Worm (Caenorhabditis elegans) whole organism, young adult: ENCODE data around the gene mua-3.

Experiments
- B0035.1 ChIP-seq: sonication (generic microtip); optimal IDR thresholded peaks from 2 replicates; lab custom pipeline; 2016; ENCODE audit warnings: missing genetic modification characterization, mild to moderate bottlenecking, missing compliant biosample characterization, missing genotype, missing genetic modification reagents
- B0261.1 ChIP-seq: sonication (generic microtip); optimal IDR thresholded peaks from 2 replicates; lab custom pipeline; 2016; ENCODE audit warnings: mild to moderate bottlenecking, missing genetic modification characterization, moderate library complexity, missing compliant biosample characterization
- D2030.7 ChIP-seq: fragments of 200-800 bp; sonication (Bioruptor generic); IDR thresholded peaks from 2 replicates; pipeline ENCODE4 v1.3.6; 2022; ENCODE audit warnings: missing genetic modification reagents, missing genetic modification characterization, missing compliant biosample characterization
- F10E7.11 ChIP-seq: sonication (generic microtip); optimal IDR thresholded peaks from 2 replicates; lab custom pipeline; 2017; ENCODE audit warnings: mild to moderate bottlenecking, missing genetic modification characterization, moderate library complexity, missing compliant biosample characterization
- F49E8.2 ChIP-seq: sonication (generic microtip); optimal IDR thresholded peaks from 3 replicates; lab custom pipeline; 2017; ENCODE audit warnings: missing genetic modification characterization, mild to moderate bottlenecking, missing compliant biosample characterization, antibody characterized with exemption, moderate library complexity; ENCODE audit not compliant: insufficient read depth
- F55B11.4 ChIP-seq: sonication (generic microtip); optimal IDR thresholded peaks from 2 replicates; lab custom pipeline; 2016; ENCODE audit warnings: missing compliant biosample characterization, missing genetic modification characterization, borderline replicate concordance; ENCODE audit not compliant: insufficient read depth
- F57C9.4 ChIP-seq: sonication (generic microtip); optimal IDR thresholded peaks from 2 replicates; lab custom pipeline; 2017; ENCODE audit warnings: mild to moderate bottlenecking, missing genetic modification characterization, missing compliant biosample characterization
- K11D2.4 ChIP-seq: fragments of 200-800 bp; sonication (Bioruptor generic); IDR thresholded peaks from 2 replicates; pipeline ENCODE4 v1.3.6; 2022; ENCODE audit warnings: missing genetic modification reagents, missing genetic modification characterization, missing compliant biosample characterization
- K12H6.12 ChIP-seq: fragments of 200-800 bp; sonication (Bioruptor generic); optimal IDR thresholded peaks from 2 replicates; lab custom pipeline; 2018; ENCODE audit warnings: mild to moderate bottlenecking, missing genetic modification characterization, missing compliant biosample characterization
- Y53F4B.3 ChIP-seq: fragments of 200-800 bp; sonication (Bioruptor generic); IDR thresholded peaks from 2 replicates; pipeline ENCODE4 v1.3.6; 2022; ENCODE audit warnings: missing genetic modification reagents, missing genetic modification characterization, missing compliant biosample characterization
- Y95B8A.8 ChIP-seq: fragments of 200-800 bp; sonication (Bioruptor generic); IDR thresholded peaks from 2 replicates; pipeline ENCODE4 v1.3.6; 2022; ENCODE audit warnings: missing genetic modification reagents, missing genetic modification characterization, missing compliant biosample characterization
- ZK185.1 ChIP-seq: sonication (generic microtip); optimal IDR thresholded peaks from 2 replicates; lab custom pipeline; 2016; ENCODE audit warnings: mild to moderate bottlenecking, missing genetic modification characterization, missing compliant biosample characterization; ENCODE audit not compliant: poor library complexity, severe bottlenecking
- akir-1 ChIP-seq: fragments of 200-800 bp; sonication (Bioruptor generic); optimal IDR thresholded peaks from 2 replicates; lab custom pipeline; 2018; ENCODE audit warnings: mild to moderate bottlenecking, missing genetic modification characterization, moderate library complexity, missing compliant biosample characterization
- aptf-2 ChIP-seq: fragments of 200-800 bp; sonication (Bioruptor generic); conservative IDR thresholded peaks from 2 replicates; pipeline ENCODE4 v1.3.6; 2022; ENCODE audit warnings: missing genetic modification reagents, missing genetic modification characterization, missing compliant biosample characterization
- attf-6 ChIP-seq: fragments of 200-800 bp; sonication (Bioruptor generic); IDR thresholded peaks from 2 replicates; pipeline ENCODE4 v1.3.6; 2022; ENCODE audit warnings: missing genetic modification reagents, missing genetic modification characterization, missing compliant biosample characterization
- dpff-1 ChIP-seq: sonication (generic microtip); optimal IDR thresholded peaks from 2 replicates; lab custom pipeline; 2017; ENCODE audit warnings: mild to moderate bottlenecking, missing genetic modification characterization, missing compliant biosample characterization
- efl-1 ChIP-seq: fragments of 150-350 bp; optimal IDR thresholded peaks from 2 replicates; lab custom pipeline; 2014; ENCODE audit warnings: missing biosample characterization, missing genetic modification reagents, missing genetic modification characterization
- egl-18 ChIP-seq: fragments of 200-800 bp; sonication (Bioruptor generic); IDR thresholded peaks from 2 replicates; pipeline ENCODE4 v1.3.6; 2022; ENCODE audit warnings: missing genetic modification reagents, missing genetic modification characterization, missing compliant biosample characterization
- hlh-12 ChIP-seq: sonication (generic microtip); optimal IDR thresholded peaks from 2 replicates; lab custom pipeline; 2016; ENCODE audit warnings: missing genetic modification characterization, missing compliant biosample characterization
- hmg-1.2 ChIP-seq: fragments of 200-800 bp; sonication (Bioruptor generic); IDR thresholded peaks from 2 replicates; pipeline ENCODE4 v1.3.6; 2022; ENCODE audit warnings: missing genetic modification reagents, missing genetic modification characterization, missing compliant biosample characterization
- hmg-20 ChIP-seq: fragments of 200-800 bp; sonication (Bioruptor generic); IDR thresholded peaks from 2 replicates; pipeline ENCODE4 v1.3.6; 2022; ENCODE audit warnings: missing genetic modification reagents, missing genetic modification characterization, missing compliant biosample characterization
- lag-1 ChIP-seq: fragments of 200-800 bp; sonication (Bioruptor generic); IDR thresholded peaks from 2 replicates; pipeline ENCODE4 v1.3.6; 2022; ENCODE audit warnings: missing genetic modification reagents, missing genetic modification characterization, missing compliant biosample characterization
- let-607 ChIP-seq, 2 experiments: fragments of 200-800 bp in 1 of 2; sonication (Bioruptor generic) in 1 of 2; sonication (generic microtip) in 1 of 2; optimal IDR thresholded peaks; 2 replicates each; lab custom pipeline; 2016 to 2018; ENCODE audit warnings: mild to moderate bottlenecking in 2 of 2, missing compliant biosample characterization in 2 of 2, missing genetic modification characterization in 2 of 2, moderate library complexity in 2 of 2, missing genotype in 1 of 2
- lin-26 ChIP-seq: fragments of 200-800 bp; sonication (Bioruptor generic); IDR thresholded peaks from 2 replicates; pipeline ENCODE4 v1.3.6; 2022; ENCODE audit warnings: missing genetic modification reagents, missing genetic modification characterization, missing compliant biosample characterization
- lin-40 ChIP-seq: sonication (generic microtip); optimal IDR thresholded peaks from 2 replicates; lab custom pipeline; 2016; ENCODE audit warnings: missing genetic modification characterization, mild to moderate bottlenecking, missing compliant biosample characterization, missing genotype, missing genetic modification reagents
- lin-54 ChIP-seq: fragments of 200-800 bp; sonication (Bioruptor generic); optimal IDR thresholded peaks from 2 replicates; lab custom pipeline; 2018; ENCODE audit warnings: mild to moderate bottlenecking, missing genetic modification characterization, missing compliant biosample characterization
- madf-10 ChIP-seq: sonication (generic microtip); optimal IDR thresholded peaks from 2 replicates; lab custom pipeline; 2016; ENCODE audit warnings: mild to moderate bottlenecking, missing genetic modification characterization, missing compliant biosample characterization
- madf-8 ChIP-seq: fragments of 200-800 bp; sonication (Bioruptor generic); conservative IDR thresholded peaks from 2 replicates; pipeline ENCODE4 v1.3.6; 2022; ENCODE audit warnings: missing genetic modification reagents, missing genetic modification characterization, missing compliant biosample characterization
- mel-28 ChIP-seq: sonication (generic microtip); optimal IDR thresholded peaks from 2 replicates; lab custom pipeline; 2016; ENCODE audit warnings: borderline replicate concordance, mild to moderate bottlenecking, missing genetic modification characterization, missing compliant biosample characterization
- nfya-1 ChIP-seq: sonication (generic microtip); optimal IDR thresholded peaks from 2 replicates; lab custom pipeline; 2017; ENCODE audit warnings: antibody characterized with exemption, missing compliant biosample characterization, missing genetic modification characterization, borderline replicate concordance; ENCODE audit not compliant: insufficient read depth
- nfyb-1 ChIP-seq: fragments of 200-800 bp; sonication (Bioruptor generic); IDR thresholded peaks from 2 replicates; pipeline ENCODE4 v1.3.6; 2022; ENCODE audit warnings: missing genetic modification reagents, missing genetic modification characterization, missing compliant biosample characterization
- nhr-120 ChIP-seq: fragments of 200-800 bp; sonication (Bioruptor generic); IDR thresholded peaks from 2 replicates; pipeline ENCODE4 v1.3.6; 2022; ENCODE audit warnings: missing genetic modification characterization, missing compliant biosample characterization
- nhr-90 ChIP-seq: sonication (generic microtip); optimal IDR thresholded peaks from 2 replicates; lab custom pipeline; 2016; ENCODE audit warnings: missing genotype, mild to moderate bottlenecking, missing genetic modification characterization, missing compliant biosample characterization
- pbrm-1 ChIP-seq: fragments of 200-800 bp; sonication (Bioruptor generic); IDR thresholded peaks from 2 replicates; pipeline ENCODE4 v1.3.6; 2022; ENCODE audit warnings: missing genetic modification reagents, missing genetic modification characterization, missing compliant biosample characterization
- pha-4 ChIP-seq: fragments of 150-350 bp; sonication (generic microtip); optimal IDR thresholded peaks from 2 replicates; lab custom pipeline; 2014; ENCODE audit warnings: missing biosample characterization, missing genetic modification reagents, missing genetic modification characterization
- sea-2 ChIP-seq: fragments of 200-800 bp; sonication (Bioruptor generic); IDR thresholded peaks from 2 replicates; pipeline ENCODE4 v1.3.6; 2022; ENCODE audit warnings: missing genetic modification characterization, missing compliant biosample characterization
- snpc-1.3 ChIP-seq: sonication (generic microtip); optimal IDR thresholded peaks from 2 replicates; lab custom pipeline; 2017; ENCODE audit warnings: missing genetic modification characterization, mild to moderate bottlenecking, missing compliant biosample characterization, antibody characterized with exemption, moderate library complexity, missing genotype, missing genetic modification reagents; ENCODE audit not compliant: insufficient read depth
- tbp1 ChIP-seq: fragments of 200-800 bp; sonication (Bioruptor generic); optimal IDR thresholded peaks from 2 replicates; lab custom pipeline; 2018; ENCODE audit warnings: mild to moderate bottlenecking, missing genetic modification characterization, missing compliant biosample characterization
- zfh-2 ChIP-seq: fragments of 200-800 bp; sonication (Bioruptor generic); conservative IDR thresholded peaks from 2 replicates; pipeline ENCODE4 v1.3.6; 2022; ENCODE audit warnings: missing genetic modification reagents, missing genetic modification characterization, missing compliant biosample characterization
- zim-3 ChIP-seq: sonication (generic microtip); optimal IDR thresholded peaks from 2 replicates; lab custom pipeline; 2017; ENCODE audit warnings: mild to moderate bottlenecking, missing genetic modification characterization, moderate library complexity, missing compliant biosample characterization
- ztf-18 ChIP-seq: sonication (generic microtip); optimal IDR thresholded peaks from 2 replicates; lab custom pipeline; 2016; ENCODE audit warnings: missing genotype, mild to moderate bottlenecking, missing genetic modification characterization, missing compliant biosample characterization
- ztf-25 ChIP-seq: fragments of 200-800 bp; sonication (Bioruptor generic); IDR thresholded peaks from 2 replicates; pipeline ENCODE4 v1.3.6; 2022; ENCODE audit warnings: missing genetic modification reagents, missing genetic modification characterization, missing compliant biosample characterization

mua-3 gene

DNA sequence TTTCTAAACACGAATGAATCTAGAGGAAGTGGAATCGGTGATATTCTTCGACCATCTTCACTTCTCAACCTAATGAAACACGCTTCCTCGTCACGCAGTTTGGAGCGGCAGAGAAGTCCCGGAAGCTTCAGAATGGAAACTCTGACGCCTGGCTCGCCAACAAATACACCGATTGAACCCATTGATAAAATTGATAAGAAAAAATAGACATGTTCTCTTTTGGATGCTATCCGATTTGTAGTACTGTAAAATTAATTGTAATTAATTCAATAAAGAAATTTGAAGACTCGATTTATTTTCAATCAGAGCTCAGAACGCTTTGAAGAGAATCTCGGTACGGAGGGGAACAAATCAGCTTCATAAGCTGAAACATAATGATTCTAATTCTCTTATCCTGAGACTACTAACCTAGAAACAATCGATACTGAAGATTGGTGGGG, 54.1 kb downstream of the mua-3 start (continued):
- peak; percentile 68 for TF ChIP-seq nhr-90 (tag; lab: Kevin White, UChicago)
- peak; percentile 0 for TF ChIP-seq efl-1 (GFP tag; lab: Kevin White, UChicago)
- no peak for TF ChIP-seq lag-1 (GFP tag; lab: Robert Waterston, UW)
- TF ChIP-seq F49E8.2 (tag; lab: Kevin White, UChicago), result no peak
- 0 out of 2 replicates have a peak, but pooled peaks have one; percentile 55 for TF ChIP-seq K11D2.4 (GFP tag; lab: Robert Waterston, UW)
- no peak for TF ChIP-seq nhr-120 (GFP tag; lab: Robert Waterston, UW)
- TF ChIP-seq nfya-1, result no peak
- peak; percentile 83 for TF ChIP-seq B0035.1
- peak; percentile 75 for TF ChIP-seq F10E7.11 (tag; lab: Kevin White, UChicago)
- no peak for TF ChIP-seq dpff-1
- no peak for TF ChIP-seq F55B11.4 (tag; lab: Kevin White, UChicago)
- TF ChIP-seq aptf-2 (GFP tag; lab: Robert Waterston, UW), result no peak
- no peak for TF ChIP-seq ztf-25 (GFP tag; lab: Robert Waterston, UW)
- TF ChIP-seq D2030.7, result 0 out of 2 replicates have a peak, but pooled peaks have one; percentile 29
- no peak for TF ChIP-seq pha-4 (tag; lab: Kevin White, UChicago)
- TF ChIP-seq madf-8 (GFP tag; lab: Robert Waterston, UW), result 0 out of 2 replicates have a peak, but pooled peaks have one; percentile 13
- no peak for TF ChIP-seq sea-2 (GFP tag; lab: Robert Waterston, UW)
- peak; percentile 55 for TF ChIP-seq hmg-1.2 (GFP tag; lab: Robert Waterston, UW)
- TF ChIP-seq Y95B8A.8 (GFP tag; lab: Robert Waterston, UW), result peak; percentile 79
- peak; percentile 69 for TF ChIP-seq lin-40 (tag; lab: Kevin White, UChicago)
- 0 out of 2 replicates have a peak, but pooled peaks have one; percentile 18 for TF ChIP-seq egl-18 (GFP tag; lab: Robert Waterston, UW)
- TF ChIP-seq K12H6.12 (tag; lab: Kevin White, UChicago), result no peak
- peak; percentile 78 for TF ChIP-seq zim-3 (tag; lab: Kevin White, UChicago)
- peak; percentile 63 for TF ChIP-seq tbp1
- peak; percentile 25 for TF ChIP-seq F57C9.4 (tag; lab: Kevin White, UChicago)
- TF ChIP-seq hlh-12 (tag; lab: Kevin White, UChicago), result no peak
- TF ChIP-seq B0261.1, result peak; percentile 11
- peak; percentile 81 for TF ChIP-seq madf-10
- no peak for TF ChIP-seq attf-6 (GFP tag; lab: Robert Waterston, UW)
- TF ChIP-seq mel-28 (tag; lab: Kevin White, UChicago), result peak; percentile 0
- TF ChIP-seq lin-26 (GFP tag; lab: Robert Waterston, UW), result peak; percentile 70
- peak; percentile 86 for TF ChIP-seq ZK185.1

ce11 chrIII:10215882-10216281, 55.4 kb downstream of the mua-3 start:
- TF ChIP-seq zfh-2 (no peak), mel-28 (tag; lab: Kevin White, UChicago) (no peak), ztf-18 (no peak), akir-1 (GFP tag; lab: Kevin White, UChicago) (no peak), snpc-1.3 (tag; lab: Kevin White, UChicago) (no peak), pbrm-1 (GFP tag; lab: Robert Waterston, UW) (no peak), pha-4 (tag; lab: Kevin White, UChicago) (no peak), Y53F4B.3 (GFP tag; lab: Robert Waterston, UW) (no peak), D2030.7 (no peak), let-607 (tag; optimal IDR thresholded peaks at IDR 0.05; lab: Kevin White, UChicago) (no peak), madf-10 (no peak), hmg-20 (GFP tag; lab: Robert Waterston, UW) (no peak), nfyb-1 (no peak), lin-54 (GFP tag; lab: Kevin White, UChicago) (no peak)
